Fruit fly (Drosophila melanogaster): ENCODE data around the gene alpha-Est8.

DNA sequence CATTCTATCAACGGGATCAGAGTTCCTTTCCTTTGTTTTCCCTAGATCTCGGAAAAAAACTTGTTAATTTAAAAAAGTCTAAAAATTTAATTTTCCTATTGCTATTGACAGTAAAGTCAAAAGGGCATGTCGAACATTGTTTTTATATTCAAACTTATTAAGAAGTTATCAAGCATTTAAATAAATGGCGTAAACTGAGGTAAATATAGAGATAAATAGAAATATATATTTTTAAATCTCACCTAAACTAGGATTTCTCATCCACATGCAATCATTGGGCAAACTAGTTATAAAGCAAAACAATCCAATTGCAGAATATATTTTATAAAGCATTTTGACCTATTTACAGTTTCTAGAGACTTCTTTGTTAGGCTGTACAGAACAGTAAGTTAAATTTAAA is 3.9 kb upstream of the alpha-Est8 start, which contains the start of gene Ubc84D:
- TF ChIP-seq kay (GFP tag; ENCODE audit: borderline replicate concordance) (no peak), CG33017 (tag; optimal IDR thresholded peaks at IDR 0.05) (no peak), pad (GFP tag; optimal IDR thresholded peaks at IDR 0.05) (no peak), bab1 (GFP tag; optimal IDR thresholded peaks at IDR 0.05) (no peak), Hr96 (GFP tag; optimal IDR thresholded peaks at IDR 0.05) (no peak), Clk (GFP tag; optimal IDR thresholded peaks at IDR 0.05) (no peak), cic (GFP tag; optimal IDR thresholded peaks at IDR 0.05) (no peak), ovo (GFP tag; optimal IDR thresholded peaks at IDR 0.05) (no peak), Crg-1 (GFP tag; optimal IDR thresholded peaks at IDR 0.05) (no peak), CG7045 (GFP tag; optimal IDR thresholded peaks at IDR 0.05) (no peak)
